Worm (Caenorhabditis elegans) whole organism, dauer: Measurements from ENCODE around the gene F41B4.2.

Experiments
- unc-62 ChIP-seq: sonication (generic microtip); optimal IDR thresholded peaks from 2 replicates; lab custom pipeline; 2017; ENCODE audit warnings: missing biosample characterization, missing genetic modification reagents, missing genetic modification characterization

F41B4.2 gene

DNA sequence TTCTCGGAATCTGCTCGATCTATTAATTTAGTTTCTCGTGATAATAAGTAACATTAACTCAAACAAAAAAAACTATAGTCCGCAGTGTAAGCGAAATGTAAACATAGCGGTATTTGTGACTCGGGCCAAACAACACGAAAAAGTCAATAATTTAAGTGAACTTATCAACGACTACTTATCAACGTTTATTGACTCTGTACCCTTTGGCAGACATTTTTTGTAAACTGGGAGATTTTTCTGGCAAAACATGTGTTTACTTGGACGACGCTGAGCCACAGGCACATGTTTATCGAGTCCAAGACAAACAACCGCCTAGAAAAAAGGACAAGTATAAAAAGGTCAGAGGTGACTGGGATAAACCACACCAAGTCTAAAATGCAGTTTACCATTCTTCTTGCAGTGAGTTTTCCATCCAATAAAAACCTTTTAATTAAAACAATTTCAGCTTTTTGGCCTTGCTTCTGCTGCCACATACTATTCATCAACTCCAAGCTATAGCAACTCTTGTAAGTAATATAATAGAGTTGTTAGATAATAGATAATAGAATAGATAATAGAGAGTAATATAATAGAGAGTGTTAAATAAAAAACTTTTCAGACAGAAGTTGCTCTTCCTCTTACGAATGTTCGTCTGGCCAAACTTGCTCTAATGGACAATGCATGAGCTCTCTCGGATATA is 9.5 kb upstream of the F41B4.2 start, which contains the start of gene C53B7.3:
C53B7.3 (plus strand) TSS at position 362 of the 679 bp plus-strand sequence.
- TF ChIP-seq unc-62 (GFP tag; lab: Kevin White, UChicago): no peak

DNA sequence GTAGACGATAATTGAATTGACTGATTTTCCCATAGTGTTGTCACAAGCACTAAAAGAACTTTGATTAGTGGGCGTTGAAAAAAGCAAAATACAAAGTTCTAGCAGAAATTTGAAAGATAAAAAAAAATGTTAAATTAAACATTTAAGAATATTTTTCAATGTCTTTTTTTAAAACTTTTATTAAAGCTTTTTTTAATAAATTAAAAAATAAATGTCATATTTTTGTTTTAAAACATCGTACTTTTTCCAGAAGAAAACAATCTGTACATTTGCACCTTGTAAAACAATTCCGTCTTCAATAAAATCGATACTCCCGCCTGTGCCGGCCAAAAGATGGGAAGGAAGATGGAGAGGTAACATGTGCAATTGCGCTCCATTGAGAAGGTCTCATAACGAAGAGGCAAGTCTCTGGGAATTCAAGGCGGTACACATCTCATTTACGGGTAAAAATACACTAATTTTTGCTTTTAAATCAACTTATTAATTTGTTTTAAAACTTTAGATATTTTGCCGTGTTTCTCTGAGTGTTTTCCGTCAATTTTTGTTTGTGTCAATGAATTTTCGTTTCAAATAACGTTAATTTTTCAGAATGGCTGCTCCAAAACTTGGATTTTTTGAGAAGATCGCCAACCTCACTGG is 5.7 kb upstream of the F41B4.2 start, which contains the start of the genes glr-6 and asg-2:
glr-6 (minus strand) TSS at position 51 of the 639 bp plus-strand sequence.
asg-2 (plus strand) TSS at position 589 of the 639 bp plus-strand sequence.
- TF ChIP-seq unc-62 (GFP tag; lab: Kevin White, UChicago): no peak

DNA sequence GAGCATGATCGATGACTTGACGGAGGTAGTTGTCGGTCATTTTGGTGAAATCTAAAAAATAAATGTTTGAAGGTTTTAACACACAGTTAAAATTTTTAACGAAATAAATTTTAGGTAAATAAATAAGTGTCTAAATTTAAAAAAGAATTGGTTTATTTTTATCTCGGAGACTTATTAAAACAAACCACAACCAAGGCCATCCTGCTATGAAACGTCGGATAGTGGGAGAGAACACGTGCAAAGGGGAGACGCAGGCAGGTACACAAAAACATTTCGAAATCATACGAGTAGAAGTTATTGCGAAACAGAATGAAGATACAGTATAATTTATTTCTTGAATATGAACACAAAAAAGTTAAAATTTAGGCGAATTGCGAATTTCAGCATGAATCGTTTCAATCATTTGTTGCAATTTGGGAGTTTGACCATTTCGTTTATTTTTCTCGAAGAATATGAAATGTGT is 1.0 kb upstream of the F41B4.2 start, which contains the start of gene F41B4.3:
F41B4.3 (minus strand) TSS at position 51 of the 463 bp plus-strand sequence.
- TF ChIP-seq unc-62 (GFP tag; lab: Kevin White, UChicago): no peak

DNA sequence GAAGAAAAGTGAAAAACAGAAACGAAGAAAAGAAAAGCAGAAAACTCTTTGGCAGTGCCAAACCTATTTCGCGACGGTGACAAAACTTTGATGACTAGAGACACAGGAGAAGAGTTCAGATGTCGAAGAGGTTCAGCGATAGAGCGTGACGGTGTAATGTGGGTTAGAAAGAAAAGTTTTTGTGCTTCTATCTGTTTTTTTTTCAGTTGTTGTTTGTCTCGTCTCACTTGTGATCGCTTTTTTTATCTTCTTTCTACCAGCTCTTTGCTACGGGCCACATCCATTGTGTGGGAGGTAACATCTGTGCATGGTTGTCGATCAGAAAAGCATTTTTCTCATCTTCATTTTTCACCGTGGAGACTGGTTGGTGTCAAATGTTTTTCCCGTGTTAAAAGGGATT is 9.2 kb downstream of the F41B4.2 start, which contains the start of gene F41B4.1:
F41B4.1 (minus strand) TSS at position 23 of the 400 bp plus-strand sequence.
- TF ChIP-seq unc-62 (GFP tag; lab: Kevin White, UChicago): no peak

DNA sequence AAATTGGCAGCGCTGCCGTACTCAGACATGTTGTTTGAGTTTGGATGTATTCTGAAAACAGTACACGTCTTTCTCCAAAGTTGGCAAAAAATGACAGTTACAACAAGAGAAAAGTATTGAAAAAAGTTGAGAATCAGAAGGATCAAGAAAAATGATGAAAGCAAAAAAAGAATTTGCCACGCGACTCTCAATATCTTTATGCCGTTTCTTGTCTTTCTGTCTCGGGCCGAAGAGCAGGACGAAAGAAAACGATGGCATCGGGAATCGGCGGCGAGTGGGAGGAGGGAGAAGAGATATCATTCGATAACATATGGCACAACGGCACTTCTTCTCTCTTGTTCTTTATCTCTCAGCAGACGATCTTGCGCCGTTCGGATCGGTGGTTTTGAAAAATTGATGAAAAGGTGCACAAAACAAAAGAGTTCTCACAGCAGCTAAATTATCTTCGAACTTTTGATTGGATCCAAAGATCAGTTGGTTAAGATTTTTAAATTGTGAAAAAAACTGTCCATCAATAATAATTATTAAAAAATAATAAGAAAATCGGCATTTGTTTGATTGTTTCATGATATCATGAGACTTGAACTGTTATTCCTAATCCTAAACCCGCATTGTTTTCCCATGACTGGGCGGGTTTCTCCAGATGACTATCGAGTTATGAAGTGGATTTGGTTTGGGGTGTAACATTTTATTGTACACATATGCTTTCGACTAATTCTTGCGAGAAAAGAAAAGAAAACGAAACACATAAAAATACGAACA is 11.7 kb downstream of the F41B4.2 start, which contains the start of gene gei-15:
gei-15 (minus strand) TSS at position 51 of the 762 bp plus-strand sequence.
- no peak for TF ChIP-seq unc-62 (GFP tag; lab: Kevin White, UChicago)

DNA sequence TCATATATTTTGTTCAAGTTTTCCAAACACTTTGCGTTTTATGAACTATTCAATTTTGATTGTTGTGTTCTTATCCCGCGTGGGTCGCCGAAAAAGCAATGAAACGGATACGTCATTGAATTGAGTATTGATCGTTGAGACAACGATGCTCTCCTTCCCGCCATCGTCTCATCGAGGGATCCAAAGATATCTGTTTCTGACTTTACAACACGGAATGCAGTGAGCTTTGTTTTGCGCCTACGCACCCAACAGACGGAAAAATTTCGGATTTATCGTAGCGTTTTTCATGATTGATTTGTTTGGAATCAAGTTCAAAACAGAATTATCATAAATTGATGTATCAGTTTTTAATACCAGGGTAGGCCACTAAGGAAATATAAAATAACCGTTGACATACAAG is 12.5 kb downstream of the F41B4.2 start:
- TF ChIP-seq unc-62 (GFP tag; lab: Kevin White, UChicago): no peak

DNA sequence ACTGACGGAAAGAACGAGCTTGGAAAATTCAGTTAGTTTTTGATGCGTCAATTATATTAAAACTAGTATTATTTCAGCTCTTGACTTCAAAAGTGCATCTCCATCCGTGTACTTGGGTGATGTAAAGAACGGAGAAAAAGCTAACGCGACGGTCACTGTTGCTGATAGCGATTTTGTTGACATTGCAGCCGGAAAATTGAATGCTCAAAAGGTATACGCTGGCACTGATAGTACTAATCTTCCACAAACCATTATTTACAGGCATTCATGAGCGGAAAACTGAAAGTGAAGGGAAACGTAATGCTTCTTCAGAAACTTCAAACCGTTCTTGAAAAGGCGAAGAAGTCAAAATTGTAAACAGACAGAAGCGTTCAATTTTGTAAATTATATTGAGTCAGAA is 15.4 kb downstream of the F41B4.2 start:
- TF ChIP-seq unc-62 (GFP tag; lab: Kevin White, UChicago): no peak

DNA sequence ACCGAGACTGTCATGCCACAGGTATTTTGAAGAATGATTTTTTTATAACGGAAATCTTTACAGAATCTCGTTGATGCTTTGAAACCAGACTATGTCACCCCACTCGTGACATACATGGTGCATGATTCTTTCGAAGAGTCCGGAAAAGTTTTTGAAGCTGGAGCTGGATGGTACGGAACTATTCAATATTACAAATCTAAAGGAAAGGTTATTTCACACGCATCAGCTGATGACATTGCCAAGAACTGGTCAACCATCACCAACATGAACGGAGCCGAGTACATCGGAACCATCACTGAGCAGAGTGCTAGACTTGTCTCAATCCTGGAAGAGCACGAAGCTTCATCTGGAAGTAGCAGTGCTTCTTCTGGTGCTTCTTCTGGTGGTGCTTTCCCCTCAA is 15.9 kb downstream of the F41B4.2 start:
- TF ChIP-seq unc-62 (GFP tag; lab: Kevin White, UChicago): no peak

DNA sequence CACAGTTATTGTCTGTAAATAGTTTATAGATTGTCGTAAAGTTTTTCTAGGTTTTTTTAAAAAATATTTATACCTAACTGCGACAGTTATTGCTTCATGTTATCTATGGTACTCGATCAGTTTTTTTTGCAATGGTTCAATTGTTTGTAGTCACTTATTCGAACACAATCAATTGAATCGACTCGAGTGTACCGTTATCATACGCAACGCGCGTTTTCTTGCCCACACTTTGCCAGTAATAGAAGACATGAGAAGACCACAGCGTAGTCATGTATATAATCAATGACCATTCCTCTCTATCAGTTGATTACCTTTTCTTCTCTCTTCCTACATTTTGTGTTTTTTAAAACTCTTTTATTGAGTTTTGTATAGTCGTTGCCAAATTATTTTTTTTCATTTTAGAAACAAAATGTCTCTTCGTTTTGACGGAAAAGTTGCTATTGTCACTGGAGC is 17.0 kb downstream of the F41B4.2 start, which contains the start of gene dhs-28:
dhs-28 (plus strand) TSS at position 403 of the 453 bp plus-strand sequence.
- no peak for TF ChIP-seq unc-62 (GFP tag; lab: Kevin White, UChicago)

DNA sequence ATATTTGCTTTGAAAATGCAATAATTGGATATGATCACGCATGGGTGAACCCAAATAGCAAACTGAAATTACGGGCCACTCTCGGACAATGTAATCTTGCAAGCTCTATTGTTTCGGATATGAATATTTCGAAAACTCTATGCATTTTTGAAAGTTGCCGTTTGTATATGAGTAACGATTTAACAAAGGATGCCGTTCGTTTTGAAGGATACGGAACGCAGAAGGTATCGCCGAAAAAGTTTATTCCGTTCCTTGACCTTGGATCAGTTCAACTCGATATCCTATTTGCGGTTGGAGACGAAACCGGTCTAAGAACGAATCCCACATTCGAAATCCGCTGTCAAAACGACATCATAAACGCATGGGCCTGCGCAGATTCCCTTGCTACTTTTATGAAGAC is 22.0 kb downstream of the F41B4.2 start:
- TF ChIP-seq unc-62 (GFP tag; lab: Kevin White, UChicago): no peak

DNA sequence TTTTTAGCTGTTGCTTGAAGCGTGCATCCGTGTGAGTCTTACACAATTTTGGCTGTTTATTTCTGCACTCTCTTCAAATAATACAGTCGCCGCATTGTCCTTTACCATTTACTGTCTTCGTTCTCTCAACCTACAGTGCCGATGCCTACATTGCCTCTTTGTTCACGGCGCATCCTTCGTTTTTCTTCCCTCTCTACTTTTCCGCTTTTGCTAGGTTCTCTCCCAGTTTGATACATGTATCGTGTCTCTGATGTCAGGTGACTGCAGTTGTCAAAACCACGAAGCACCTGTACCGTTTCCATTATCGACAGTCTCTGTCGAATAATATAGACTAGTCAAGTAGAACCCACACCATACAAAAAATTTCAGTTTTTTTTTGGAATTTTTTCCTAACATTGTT is 26.4 kb downstream of the F41B4.2 start:
- no peak for TF ChIP-seq unc-62 (GFP tag; lab: Kevin White, UChicago)

DNA sequence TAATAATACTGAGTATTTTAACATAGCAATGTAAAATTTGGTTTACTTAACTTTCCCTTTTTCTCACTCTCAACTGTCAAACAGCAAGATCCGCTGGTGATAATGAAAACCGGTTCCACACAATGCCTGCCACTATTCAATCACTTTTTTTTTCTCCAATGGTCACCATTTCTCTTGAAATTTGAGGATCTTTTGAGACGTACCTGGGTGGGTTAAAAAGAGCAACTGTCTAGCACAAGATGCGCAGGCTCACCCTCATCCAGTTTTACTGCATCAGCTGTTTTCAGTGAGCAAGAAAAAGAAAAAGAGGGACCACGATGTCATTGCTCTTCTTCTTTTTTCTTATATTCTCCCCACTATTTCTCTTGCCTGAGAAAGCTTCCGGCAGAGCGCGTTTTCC is 26.8 kb downstream of the F41B4.2 start:
- TF ChIP-seq unc-62 (GFP tag; lab: Kevin White, UChicago): no peak

DNA sequence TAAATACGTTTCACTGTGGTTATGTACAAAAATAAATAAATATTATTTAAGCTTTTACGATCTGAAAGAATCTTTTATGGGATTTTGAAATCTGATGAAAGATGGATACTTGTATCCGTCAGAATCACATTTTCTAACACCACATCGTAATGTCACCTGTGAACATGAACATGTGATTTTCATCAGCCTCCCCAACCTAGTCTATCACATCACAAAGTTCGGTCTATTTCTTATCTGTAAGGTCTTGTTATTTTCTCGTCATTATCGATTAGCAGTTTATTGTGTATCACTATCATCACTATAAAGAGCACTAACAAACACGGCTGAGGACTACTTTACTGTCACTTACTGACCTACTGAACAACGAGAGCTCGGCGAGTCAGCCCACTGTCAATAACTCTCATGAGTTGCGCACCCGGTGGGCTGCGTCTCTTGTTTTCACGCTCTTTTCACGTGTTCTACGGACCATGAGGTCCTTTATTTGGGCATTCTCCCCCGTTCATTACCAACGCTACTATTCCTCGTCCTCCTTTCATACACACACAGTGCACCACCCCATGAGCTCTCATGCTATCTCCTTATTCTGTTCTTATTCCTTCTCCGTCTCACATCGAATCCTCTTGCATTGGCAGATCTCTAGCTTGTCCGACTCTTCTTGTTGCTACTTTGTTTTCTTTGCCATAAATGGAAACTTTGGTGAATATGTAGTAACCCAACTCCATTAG is 27.8 kb downstream of the F41B4.2 start:
- TF ChIP-seq unc-62 (GFP tag; lab: Kevin White, UChicago): no peak

DNA sequence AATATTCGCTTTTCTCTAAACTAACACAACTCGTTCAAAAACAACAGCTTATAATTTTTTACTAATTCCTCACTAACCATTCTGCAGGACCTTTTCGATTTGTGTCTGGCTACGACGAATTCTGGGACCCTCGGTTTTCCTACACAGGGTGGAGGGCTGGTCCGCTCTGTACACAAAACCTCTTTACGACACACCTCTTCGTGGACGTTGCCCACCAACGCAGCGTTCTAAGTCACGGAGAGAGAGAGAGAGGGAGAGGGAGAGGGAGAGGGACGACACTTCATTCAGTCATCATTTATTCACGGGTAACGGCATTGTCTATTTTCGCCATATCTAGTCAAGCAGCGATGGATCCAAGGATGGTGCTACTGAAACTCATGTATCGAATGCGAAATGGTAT is 28.6 kb downstream of the F41B4.2 start, which contains the start of gene atg-2:
atg-2 (plus strand) TSS at position 301 of the 400 bp plus-strand sequence.
- TF ChIP-seq unc-62 (GFP tag; lab: Kevin White, UChicago): no peak

DNA sequence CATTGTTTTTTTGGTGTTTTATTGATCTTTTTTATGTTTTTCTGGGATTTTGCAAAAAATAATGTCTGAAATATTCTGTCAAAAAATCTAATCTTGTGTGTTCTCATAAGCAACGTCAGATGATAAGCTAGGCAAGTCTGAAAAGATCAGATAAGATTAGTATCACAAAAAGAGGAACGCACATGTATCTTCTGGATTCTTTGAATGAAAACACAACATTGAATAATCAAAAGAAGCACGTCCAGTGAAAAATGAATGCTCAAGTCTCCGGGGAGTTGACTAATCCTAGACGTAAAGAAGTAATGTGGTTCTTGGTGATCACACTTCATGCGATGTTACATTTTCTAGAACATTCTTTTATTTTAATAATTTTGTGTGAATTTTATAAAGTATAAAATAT is 29.6 kb downstream of the F41B4.2 start:
- TF ChIP-seq unc-62 (GFP tag; lab: Kevin White, UChicago): no peak
